Fruit fly (Drosophila melanogaster) whole organism: Measurements from ENCODE around the gene CG31211.

Experiments
- CG8478 ChIP-seq: fragments of >200 bp; optimal IDR thresholded peaks from 2 replicates; lab custom pipeline; 2018; ENCODE audit warnings: inconsistent platforms
- Dll ChIP-seq: fragments of >200 bp; optimal IDR thresholded peaks from 2 replicates; lab custom pipeline; 2017
- pan ChIP-seq: fragments of >200 bp; optimal IDR thresholded peaks from 2 replicates; lab custom pipeline; 2017
- psq ChIP-seq: fragments of >200 bp; optimal IDR thresholded peaks from 2 replicates; lab custom pipeline; 2017
- usp ChIP-seq: fragments of >200 bp; optimal IDR thresholded peaks from 2 replicates; lab custom pipeline; 2017; ENCODE audit warnings: missing biosample characterization, missing genetic modification characterization, mixed read lengths

dm6 chr3R:11974631-11975030 is 25.2 kb downstream of the CG31211 start, which contains the start of gene Tango9:
- no peak for TF ChIP-seq Dll (lab: Kevin White, UChicago)
- TF ChIP-seq pan (lab: Kevin White, UChicago): no peak
- TF ChIP-seq CG8478 (lab: Kevin White, UChicago): no peak
- no peak for TF ChIP-seq psq (lab: Kevin White, UChicago)
- no peak for TF ChIP-seq usp (GFP tag; lab: Kevin White, UChicago)
